Worm (Caenorhabditis elegans) whole organism, L1 larva: ENCODE data around the gene gly-5.

ENCODE experiments used
- C04F5.9 ChIP-seq: sonication (generic microtip); optimal IDR thresholded peaks from 2 replicates; lab custom pipeline; 2016; ENCODE audit warnings: missing genetic modification characterization, missing compliant biosample characterization
- C34B4.2 ChIP-seq: sonication (generic microtip); optimal IDR thresholded peaks from 2 replicates; lab custom pipeline; 2017; ENCODE audit warnings: mild to moderate bottlenecking, missing genetic modification characterization, missing compliant biosample characterization
- F16B12.6 ChIP-seq: fragments of 150-350 bp; optimal IDR thresholded peaks from 2 replicates; lab custom pipeline; 2014; ENCODE audit warnings: missing biosample characterization, missing genetic modification characterization
- aha-1 ChIP-seq: fragments of 150-350 bp; optimal IDR thresholded peaks from 2 replicates; lab custom pipeline; 2014; ENCODE audit warnings: missing biosample characterization, missing genetic modification characterization
- alr-1 ChIP-seq: fragments of 200-800 bp; sonication (Bioruptor generic); optimal IDR thresholded peaks from 2 replicates; lab custom pipeline; 2018; ENCODE audit warnings: borderline replicate concordance, mild to moderate bottlenecking, missing genetic modification characterization, missing compliant biosample characterization
- aly-2 ChIP-seq: fragments of 150-350 bp; optimal IDR thresholded peaks from 2 replicates; lab custom pipeline; 2014; ENCODE audit warnings: missing biosample characterization, missing genetic modification characterization
- ama-1 ChIP-seq: fragments of 150-350 bp; optimal IDR thresholded peaks from 2 replicates; lab custom pipeline; 2014
- blmp-1 ChIP-seq: fragments of 150-350 bp; optimal IDR thresholded peaks from 2 replicates; lab custom pipeline; 2014; ENCODE audit warnings: missing biosample characterization, missing genetic modification characterization
- ces-1 ChIP-seq: fragments of 150-350 bp; optimal IDR thresholded peaks from 2 replicates; lab custom pipeline; 2014; ENCODE audit warnings: missing biosample characterization, missing genetic modification reagents, missing genetic modification characterization
- dsc-1 ChIP-seq: sonication (generic microtip); optimal IDR thresholded peaks from 2 replicates; lab custom pipeline; 2016; ENCODE audit warnings: mild to moderate bottlenecking, missing genetic modification characterization, missing compliant biosample characterization
- efl-1 ChIP-seq, 4 experiments: fragments of 150-350 bp; optimal IDR thresholded peaks in 3 of 4; peaks in 1 of 4; 1 replicate in 1 of 4; 2 replicates in 3 of 4; lab custom pipeline; 2014; ENCODE audit warnings: missing biosample characterization in 2 of 4, missing genetic modification characterization in 2 of 4, missing genetic modification reagents in 2 of 4
- egl-13 ChIP-seq: sonication (generic microtip); optimal IDR thresholded peaks from 2 replicates; lab custom pipeline; 2016; ENCODE audit warnings: missing genotype, missing genetic modification reagents, missing genetic modification characterization, missing compliant biosample characterization
- egl-27 ChIP-seq, 2 experiments: fragments of 150-350 bp in 1 of 2; sonication (generic microtip); optimal IDR thresholded peaks; 3 replicates each; lab custom pipeline; 2017 to 2018; ENCODE audit warnings: missing biosample characterization in 2 of 2, missing genetic modification characterization in 2 of 2, missing genetic modification reagents in 2 of 2
- fkh-4 ChIP-seq: sonication (generic microtip); optimal IDR thresholded peaks from 2 replicates; lab custom pipeline; 2016; ENCODE audit warnings: missing compliant biosample characterization, missing genetic modification characterization, borderline replicate concordance
- fkh-8 ChIP-seq: sonication (generic microtip); optimal IDR thresholded peaks from 2 replicates; lab custom pipeline; 2016; ENCODE audit warnings: mild to moderate bottlenecking, missing genetic modification characterization, missing compliant biosample characterization
- fos-1 ChIP-seq: fragments of 150-350 bp; optimal IDR thresholded peaks from 2 replicates; lab custom pipeline; 2014; ENCODE audit warnings: missing biosample characterization, missing genetic modification characterization
- grh-1 ChIP-seq: fragments of 200-800 bp; sonication (Bioruptor generic); IDR thresholded peaks from 2 replicates; pipeline ENCODE4 v1.3.6; 2022; ENCODE audit warnings: missing genetic modification reagents, missing genetic modification characterization, missing compliant biosample characterization
- hlh-17 ChIP-seq: fragments of 200-800 bp; sonication (Bioruptor generic); optimal IDR thresholded peaks from 2 replicates; lab custom pipeline; 2018; ENCODE audit warnings: missing genetic modification characterization, mild to moderate bottlenecking, missing compliant biosample characterization, moderate library complexity, borderline replicate concordance
- hlh-4 ChIP-seq: sonication (generic microtip); optimal IDR thresholded peaks from 2 replicates; lab custom pipeline; 2016; ENCODE audit warnings: mild to moderate bottlenecking, missing genetic modification characterization, missing compliant biosample characterization
- isw-1 ChIP-seq: fragments of 200-800 bp; sonication (Bioruptor generic); IDR thresholded peaks from 2 replicates; pipeline ENCODE4 v1.3.6; 2022; ENCODE audit warnings: missing genetic modification characterization, missing compliant biosample characterization
- jun-1 ChIP-seq: fragments of 150-350 bp; optimal IDR thresholded peaks from 2 replicates; lab custom pipeline; 2014; ENCODE audit warnings: missing biosample characterization, missing genetic modification reagents, missing genetic modification characterization
- lin-13 ChIP-seq: fragments of 150-350 bp; optimal IDR thresholded peaks from 2 replicates; lab custom pipeline; 2014; ENCODE audit warnings: missing biosample characterization, missing genetic modification reagents, missing genetic modification characterization
- lin-35 ChIP-seq, 2 experiments: fragments of 150-350 bp; optimal IDR thresholded peaks; 2 replicates each; lab custom pipeline; 2014; ENCODE audit warnings: missing biosample characterization in 2 of 2, missing genetic modification characterization in 2 of 2, missing genetic modification reagents in 2 of 2
- lin-39 ChIP-seq: fragments of 150-350 bp; optimal IDR thresholded peaks from 2 replicates; lab custom pipeline; 2014; ENCODE audit warnings: missing biosample characterization, missing genetic modification reagents, missing genetic modification characterization
- lir-3 ChIP-seq: sonication (generic microtip); optimal IDR thresholded peaks from 2 replicates; lab custom pipeline; 2016; ENCODE audit warnings: mild to moderate bottlenecking, missing genetic modification characterization, moderate library complexity, missing compliant biosample characterization; ENCODE audit not compliant: poor library complexity
- lsy-2 ChIP-seq, 2 experiments: fragments of 150-350 bp; optimal IDR thresholded peaks; 2 replicates each; lab custom pipeline; 2014; ENCODE audit warnings: missing biosample characterization in 2 of 2, missing genetic modification characterization in 2 of 2
- mab-9 ChIP-seq: fragments of 200-800 bp; sonication (Bioruptor generic); IDR thresholded peaks from 2 replicates; pipeline ENCODE4 v1.3.6; 2022; ENCODE audit warnings: missing genetic modification reagents, missing genetic modification characterization, missing compliant biosample characterization
- mdl-1 ChIP-seq, 2 experiments: fragments of 150-350 bp; optimal IDR thresholded peaks; 2 replicates each; lab custom pipeline; 2014 to 2017; ENCODE audit warnings: missing biosample characterization in 2 of 2, missing genetic modification characterization in 2 of 2, inconsistent platforms in 1 of 2
- mep-1 ChIP-seq: fragments of 150-350 bp; optimal IDR thresholded peaks from 2 replicates; lab custom pipeline; 2014; ENCODE audit warnings: missing biosample characterization, missing genetic modification characterization
- nhr-19 ChIP-seq: fragments of 200-800 bp; sonication (Bioruptor generic); conservative IDR thresholded peaks from 2 replicates; pipeline ENCODE4 v1.3.6; 2022; ENCODE audit warnings: missing genetic modification characterization, missing compliant biosample characterization
- nhr-237 ChIP-seq: fragments of 150-350 bp; optimal IDR thresholded peaks from 2 replicates; lab custom pipeline; 2014; ENCODE audit warnings: missing biosample characterization, missing genetic modification characterization
- nhr-47 ChIP-seq: sonication (generic microtip); optimal IDR thresholded peaks from 2 replicates; lab custom pipeline; 2016; ENCODE audit warnings: mild to moderate bottlenecking, missing genetic modification characterization, moderate library complexity, missing compliant biosample characterization
- nhr-76 ChIP-seq: sonication (generic microtip); optimal IDR thresholded peaks from 2 replicates; lab custom pipeline; 2017; ENCODE audit warnings: missing biosample characterization, missing genetic modification characterization
- nhr-85 ChIP-seq: sonication (generic microtip); peaks from one replicate; lab custom pipeline; 2016; ENCODE audit warnings: missing genetic modification characterization, inconsistent platforms, missing compliant biosample characterization
- rnt-1 ChIP-seq: sonication (generic microtip); optimal IDR thresholded peaks from 2 replicates; lab custom pipeline; 2016; ENCODE audit warnings: mild to moderate bottlenecking, missing genetic modification characterization, moderate library complexity, missing compliant biosample characterization
- sox-4 ChIP-seq: sonication (generic microtip); optimal IDR thresholded peaks from 2 replicates; lab custom pipeline; 2016; ENCODE audit warnings: missing genetic modification characterization, missing compliant biosample characterization
- sptf-1 ChIP-seq: fragments of 150-350 bp; optimal IDR thresholded peaks from 2 replicates; lab custom pipeline; 2014; ENCODE audit warnings: missing biosample characterization, missing genetic modification characterization
- unc-30 ChIP-seq: sonication (generic microtip); optimal IDR thresholded peaks from 2 replicates; lab custom pipeline; 2017; ENCODE audit warnings: missing biosample characterization, missing genetic modification characterization
- unc-98 ChIP-seq: fragments of 200-800 bp; sonication (Bioruptor generic); IDR thresholded peaks from 2 replicates; pipeline ENCODE4 v1.3.6; 2022; ENCODE audit warnings: missing genetic modification characterization, missing compliant biosample characterization
- vab-15 ChIP-seq: sonication (generic microtip); optimal IDR thresholded peaks from 2 replicates; lab custom pipeline; 2017; ENCODE audit warnings: missing genotype, mild to moderate bottlenecking, missing genetic modification characterization, missing compliant biosample characterization
- zag-1 ChIP-seq: fragments of 150-350 bp; optimal IDR thresholded peaks from 2 replicates; lab custom pipeline; 2014; ENCODE audit warnings: missing biosample characterization, missing genetic modification characterization

gly-5 gene

DNA sequence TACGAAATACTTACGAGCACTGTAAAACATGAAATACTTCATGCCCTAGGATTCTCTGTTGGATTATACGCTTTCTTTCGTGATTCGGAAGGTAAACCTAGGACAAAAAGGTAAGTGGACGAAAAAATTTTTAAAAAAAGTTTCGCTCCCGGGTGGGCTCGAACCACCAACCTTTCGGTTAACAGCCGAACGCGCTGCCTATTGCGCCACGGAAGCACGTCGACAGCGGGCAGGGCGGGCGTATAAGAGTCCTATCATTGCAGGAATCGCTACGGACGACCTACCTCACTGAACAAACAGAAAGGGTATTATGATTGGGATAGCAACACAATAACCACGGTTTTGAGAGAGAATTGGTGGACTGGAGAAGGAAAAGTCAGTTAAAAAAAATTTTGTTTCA is 37.8 kb downstream of the gly-5 start (continued):
- TF ChIP-seq mep-1 (no peak), alr-1 (tag; lab: Kevin White, UChicago) (no peak), hlh-17 (GFP tag; lab: Kevin White, UChicago) (no peak), fos-1 (tag; lab: Kevin White, UChicago) (no peak), egl-27 (tag; optimal IDR thresholded peaks at IDR 0.05; lab: Kevin White, UChicago) (no peak), egl-13 (tag; lab: Kevin White, UChicago) (no peak), aha-1 (tag; lab: Kevin White, UChicago) (no peak), dsc-1 (tag; lab: Kevin White, UChicago) (peak; percentile 24), efl-1 (optimal IDR thresholded peaks at IDR 0.05; lab: Kevin White, UChicago) (peak; percentile 11 to 30), efl-1 (GFP tag; optimal IDR thresholded peaks at IDR 0.05 in 1 of 2; lab: Kevin White, UChicago) (peak; percentile 9 to 94), sptf-1 (tag; lab: Kevin White, UChicago) (no peak), lsy-2 (tag; optimal IDR thresholded peaks at IDR 0.05; lab: Kevin White, UChicago) (peak in 1 of 2 experiments; percentile 35), nhr-19 (GFP tag; lab: Robert Waterston, UW) (peak; percentile 22; the same call in 1 of the 2 replicates), ces-1 (GFP tag; lab: Kevin White, UChicago) (no peak), hlh-4 (tag; lab: Kevin White, UChicago) (no peak), jun-1 (tag; lab: Kevin White, UChicago) (peak; percentile 11), nhr-237 (tag; lab: Kevin White, UChicago) (no peak), isw-1 (GFP tag; lab: Robert Waterston, UW) (no peak), fkh-8 (tag; lab: Kevin White, UChicago) (no peak), rnt-1 (tag; lab: Kevin White, UChicago) (peak; percentile 53), lin-35 (GFP tag; optimal IDR thresholded peaks at IDR 0.05; lab: Kevin White, UChicago) (peak in 1 of 2 experiments; percentile 43), lin-39 (no peak)
- TF ChIP-seq, all 84 proteins: peak for 17

DNA sequence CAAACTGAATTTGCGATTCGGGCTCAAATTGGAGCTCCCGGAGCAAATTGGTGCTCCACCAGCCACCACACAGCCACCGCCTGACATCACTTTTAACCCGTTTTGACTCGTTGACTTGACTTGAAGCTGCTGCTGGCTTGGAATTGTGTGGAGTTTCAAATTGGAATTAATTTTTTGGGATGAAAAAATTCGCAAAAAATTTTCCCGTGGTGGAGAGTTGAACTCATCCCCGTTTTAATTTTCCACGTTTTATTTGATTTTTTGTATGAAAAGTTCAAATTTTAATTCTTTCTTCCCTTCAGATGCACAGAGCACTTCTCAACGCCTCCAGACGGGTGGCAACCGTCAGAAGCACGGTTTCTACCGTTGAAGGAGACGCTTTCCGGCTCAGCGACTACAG is 58.1 kb downstream of the gly-5 start, which contains the start of gene Y43F4A.4:
Gene Y43F4A.4 (plus strand): TSS at position 301 of the 400 bp plus-strand sequence.
- peak; percentile 21; the same call in 1 of the 2 replicates for TF ChIP-seq mab-9 (GFP tag; lab: Robert Waterston, UW)

DNA sequence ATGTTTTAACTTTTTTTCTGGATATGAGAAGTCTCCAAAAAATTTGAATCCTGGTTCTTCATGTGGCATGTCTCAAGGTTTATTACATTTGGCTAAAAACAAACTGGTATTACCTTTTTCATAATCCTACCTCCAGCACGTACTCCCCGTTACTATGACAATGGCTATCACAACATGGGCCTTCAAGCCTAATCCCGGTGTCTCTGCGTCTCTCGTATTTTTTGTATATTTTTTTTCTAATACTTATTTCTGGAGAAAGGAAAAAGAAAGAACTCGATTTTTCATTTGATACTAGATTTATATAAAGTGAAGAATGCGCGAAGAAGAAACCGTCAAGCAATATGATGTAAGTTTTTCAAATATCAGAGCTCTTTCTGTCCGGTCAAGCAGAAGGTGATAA is 59.1 kb downstream of the gly-5 start, which contains the start of gene anoh-1:
Gene anoh-1 (plus strand): TSS at position 301 of the 400 bp plus-strand sequence.
- no peak for TF ChIP-seq unc-30 (tag; lab: Kevin White, UChicago)
- no peak for TF ChIP-seq ama-1 (lab: Kevin White, UChicago)
- no peak for TF ChIP-seq aha-1 (tag; lab: Kevin White, UChicago)
- TF ChIP-seq F16B12.6 (tag; lab: Kevin White, UChicago), result no peak
- TF ChIP-seq vab-15 (tag; lab: Kevin White, UChicago), result no peak
- TF ChIP-seq sox-4 (tag; lab: Kevin White, UChicago), result no peak
- no peak for TF ChIP-seq mdl-1 (tag; optimal IDR thresholded peaks at IDR 0.05; lab: Kevin White, UChicago)
- no peak for TF ChIP-seq aly-2 (tag; lab: Kevin White, UChicago)
- no peak for TF ChIP-seq C34B4.2 (tag; lab: Kevin White, UChicago)

DNA sequence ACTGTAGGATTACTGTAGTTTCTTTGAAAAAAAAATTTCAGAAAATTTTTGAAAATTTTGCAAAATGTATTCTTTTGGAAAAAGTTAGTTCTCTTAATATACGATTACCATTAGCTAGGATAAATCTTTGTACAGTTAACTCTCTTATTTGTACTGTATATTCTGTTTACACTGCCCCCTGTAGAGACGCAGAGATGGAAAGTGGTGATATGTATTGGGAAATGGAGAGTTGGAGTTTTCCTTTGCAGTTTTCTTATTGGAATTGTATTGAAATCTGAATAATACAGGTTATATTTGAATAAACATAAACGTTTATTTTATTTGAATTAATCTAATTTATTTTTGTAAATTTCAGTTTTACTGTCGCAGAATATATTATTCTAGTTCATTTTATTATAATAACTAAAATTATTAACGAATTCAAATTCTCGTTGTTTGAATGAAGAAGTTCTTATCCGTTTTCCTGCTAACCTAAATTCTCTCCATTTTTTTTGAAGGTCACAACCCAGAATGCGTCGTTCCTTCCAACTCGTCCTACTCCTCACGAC is 67.1 kb downstream of the gly-5 start, which contains the start of gene F56A8.9:
Gene F56A8.9 (plus strand): TSS at position 498 of the 548 bp plus-strand sequence.
- TF ChIP-seq C04F5.9 (tag; lab: Kevin White, UChicago) (no peak), unc-98 (GFP tag; lab: Robert Waterston, UW) (no peak), lir-3 (no peak), lin-13 (GFP tag; lab: Kevin White, UChicago) (no peak), nhr-47 (no peak), nhr-76 (no peak), nhr-85 (tag; lab: Kevin White, UChicago) (no peak), zag-1 (tag; lab: Kevin White, UChicago) (no peak), nhr-19 (GFP tag; lab: Robert Waterston, UW) (no peak), isw-1 (GFP tag; lab: Robert Waterston, UW) (no peak), fkh-4 (tag; lab: Kevin White, UChicago) (no peak), grh-1 (GFP tag; lab: Robert Waterston, UW) (no peak), blmp-1 (tag; lab: Kevin White, UChicago) (no peak)
